Worm (Caenorhabditis elegans): Measurements from ENCODE around the gene C46H3.2.

DNA sequence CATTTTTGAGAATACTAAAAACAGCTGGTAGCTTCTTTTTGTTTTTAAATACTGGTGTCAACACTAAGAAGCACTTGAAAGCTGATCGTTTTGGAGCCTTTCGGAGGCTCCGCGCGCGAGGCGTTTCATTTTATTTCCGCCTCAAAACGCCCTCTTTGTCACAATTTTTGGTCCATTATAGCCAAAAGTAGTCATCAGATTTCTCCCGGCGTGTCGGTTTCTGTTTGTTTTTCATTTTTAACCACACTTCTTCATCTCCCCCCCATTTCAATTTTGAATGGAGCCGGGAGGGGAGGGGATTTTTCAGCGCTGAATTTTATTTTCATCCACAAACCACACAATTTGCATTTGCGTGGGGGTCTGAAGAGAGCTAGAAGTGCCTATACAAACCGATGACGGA, 19.2 kb upstream of the C46H3.2 start, which contains the start of gene C25G6.4:
- no peak for TF ChIP-seq egl-5 (tag; optimal IDR thresholded peaks at IDR 0.05)
- no peak for TF ChIP-seq ceh-16 (tag; optimal IDR thresholded peaks at IDR 0.05)
- TF ChIP-seq ceh-9 (tag; optimal IDR thresholded peaks at IDR 0.05): no peak
- TF ChIP-seq elt-1 (tag; optimal IDR thresholded peaks at IDR 0.05): no peak
- TF ChIP-seq nhr-12 (tag; optimal IDR thresholded peaks at IDR 0.05): no peak
- TF ChIP-seq unc-62 (GFP tag; optimal IDR thresholded peaks at IDR 0.05): no peak
- no peak for TF ChIP-seq elt-3 (tag; optimal IDR thresholded peaks at IDR 0.05)
- no peak for TF ChIP-seq ama-1 (optimal IDR thresholded peaks at IDR 0.05)
- TF ChIP-seq ztf-11 (tag; optimal IDR thresholded peaks at IDR 0.05): no peak
- no peak for TF ChIP-seq nhr-77 (tag; optimal IDR thresholded peaks at IDR 0.05)

Measured in whole organism, L3 larva.